Fruit fly (Drosophila melanogaster) whole organism, embryonic: Measurements from ENCODE around the gene Ir76b.

Experiments used
- ATbp ChIP-seq: fragments of 200-800 bp; sonication (Bioruptor generic); optimal IDR thresholded peaks from 2 replicates; lab custom pipeline; 2017; ENCODE audit warnings: missing biosample characterization, mild to moderate bottlenecking, missing genetic modification characterization, missing genetic modification reagents
- Aef1 ChIP-seq: fragments of 200-800 bp; sonication (Bioruptor generic); IDR thresholded peaks from 3 replicates; pipeline ENCODE4 v1.3.6; 2022; ENCODE audit warnings: missing biosample characterization, missing genetic modification characterization
- Antp ChIP-seq: fragments of 200-800 bp; sonication (Bioruptor generic); optimal IDR thresholded peaks from 3 replicates; lab custom pipeline; 2016; ENCODE audit warnings: missing biosample characterization, missing genetic modification characterization
- Asciz ChIP-seq: fragments of 200-800 bp; sonication (Bioruptor generic); optimal IDR thresholded peaks from 2 replicates; lab custom pipeline; 2017; ENCODE audit warnings: missing biosample characterization, mild to moderate bottlenecking, missing genetic modification characterization, missing genetic modification reagents
- Atf-2 ChIP-seq: fragments of 200-800 bp; sonication (Bioruptor generic); optimal IDR thresholded peaks from 2 replicates; lab custom pipeline; 2016; ENCODE audit warnings: missing biosample characterization, missing genetic modification characterization
- Blimp-1 ChIP-seq: fragments of 200-800 bp; sonication (Bioruptor generic); optimal IDR thresholded peaks from 3 replicates; lab custom pipeline; 2018; ENCODE audit warnings: missing biosample characterization, missing genetic modification characterization, mild to moderate bottlenecking, moderate library complexity, missing genetic modification reagents
- CG10654 ChIP-seq: fragments of 200-800 bp; sonication (Bioruptor generic); optimal IDR thresholded peaks from 2 replicates; lab custom pipeline; 2016; ENCODE audit warnings: missing biosample characterization, missing genetic modification characterization
- CG13287 ChIP-seq: fragments of 200-800 bp; sonication (Bioruptor generic); IDR thresholded peaks from 2 replicates; pipeline ENCODE4 v1.3.6; 2022; ENCODE audit warnings: missing biosample characterization, missing genetic modification characterization; ENCODE audit not compliant: partially characterized antibody
- CG17186 ChIP-seq: fragments of 200-800 bp; sonication (Bioruptor generic); optimal IDR thresholded peaks from 3 replicates; lab custom pipeline; 2017; ENCODE audit warnings: missing biosample characterization, missing genetic modification reagents, missing genetic modification characterization
- CG17385 ChIP-seq: fragments of 200-800 bp; sonication (Bioruptor generic); optimal IDR thresholded peaks from 3 replicates; lab custom pipeline; 2018; ENCODE audit warnings: missing biosample characterization, mild to moderate bottlenecking, missing genetic modification characterization
- CG18476 ChIP-seq: fragments of 200-800 bp; sonication (Bioruptor generic); optimal IDR thresholded peaks from 2 replicates; lab custom pipeline; 2016; ENCODE audit warnings: missing biosample characterization, mild to moderate bottlenecking, missing genetic modification characterization
- CG3065 ChIP-seq: fragments of 200-800 bp; sonication (Bioruptor generic); optimal IDR thresholded peaks from 2 replicates; lab custom pipeline; 2016; ENCODE audit warnings: missing biosample characterization, missing genetic modification characterization
- CG34376 ChIP-seq: fragments of 200-800 bp; sonication (Bioruptor generic); optimal IDR thresholded peaks from 2 replicates; lab custom pipeline; 2018; ENCODE audit warnings: missing biosample characterization, mild to moderate bottlenecking, missing genetic modification characterization
- CG34422 ChIP-seq: fragments of 200-800 bp; sonication (Bioruptor generic); IDR thresholded peaks from 3 replicates; pipeline ENCODE4 v1.3.6; 2022; ENCODE audit warnings: missing biosample characterization, missing genetic modification characterization
- CG3995 ChIP-seq: fragments of 200-800 bp; sonication (Bioruptor generic); optimal IDR thresholded peaks from 3 replicates; lab custom pipeline; 2016; ENCODE audit warnings: missing biosample characterization, missing genetic modification characterization
- CG4424 ChIP-seq: fragments of 200-800 bp; sonication (Bioruptor generic); optimal IDR thresholded peaks from 3 replicates; lab custom pipeline; 2016; ENCODE audit warnings: missing biosample characterization, missing genetic modification characterization
- CG5245 ChIP-seq: fragments of 200-800 bp; sonication (Bioruptor generic); optimal IDR thresholded peaks from 3 replicates; lab custom pipeline; 2016; ENCODE audit warnings: missing biosample characterization, missing genetic modification characterization
- CG7745 ChIP-seq: fragments of 200-800 bp; sonication (Bioruptor generic); optimal IDR thresholded peaks from 2 replicates; lab custom pipeline; 2018; ENCODE audit warnings: missing biosample characterization, mild to moderate bottlenecking, missing genetic modification characterization, moderate library complexity
- CG7987 ChIP-seq: fragments of 200-800 bp; sonication (Bioruptor generic); optimal IDR thresholded peaks from 2 replicates; lab custom pipeline; 2018; ENCODE audit warnings: missing biosample characterization, mild to moderate bottlenecking, missing genetic modification characterization, moderate library complexity
- CG8281 ChIP-seq: fragments of 200-800 bp; sonication (Bioruptor generic); optimal IDR thresholded peaks from 2 replicates; lab custom pipeline; 2018; ENCODE audit warnings: missing biosample characterization, mild to moderate bottlenecking, missing genetic modification characterization, moderate library complexity
- D ChIP-seq, 2 experiments: fragments of 200-800 bp in 1 of 2; fragments of >200 bp in 1 of 2; sonication (Bioruptor generic) in 1 of 2; optimal IDR thresholded peaks; 2 replicates in 1 of 2; 3 replicates in 1 of 2; lab custom pipeline; 2017; ENCODE audit warnings: mild to moderate bottlenecking in 1 of 2, missing biosample characterization in 1 of 2, missing genetic modification characterization in 1 of 2, missing genetic modification reagents in 1 of 2
- Gsc ChIP-seq: fragments of 200-800 bp; sonication (Bioruptor generic); IDR thresholded peaks from 2 replicates; pipeline ENCODE4 v1.3.6; 2022; ENCODE audit warnings: missing biosample characterization, missing genetic modification characterization
- HLHmδ ChIP-seq: fragments of 200-800 bp; sonication (Bioruptor generic); optimal IDR thresholded peaks from 2 replicates; lab custom pipeline; 2018; ENCODE audit warnings: missing biosample characterization, mild to moderate bottlenecking, missing genetic modification characterization, moderate library complexity
- Hand ChIP-seq: fragments of 200-800 bp; sonication (Bioruptor generic); optimal IDR thresholded peaks from 2 replicates; lab custom pipeline; 2017; ENCODE audit warnings: mild to moderate bottlenecking, missing biosample characterization, missing genetic modification reagents, missing genetic modification characterization
- MBD-R2 ChIP-seq: fragments of 200-800 bp; sonication (Bioruptor generic); IDR thresholded peaks from 2 replicates; pipeline ENCODE4 v1.3.6; 2022; ENCODE audit warnings: missing biosample characterization, missing genetic modification characterization
- Ptx1 ChIP-seq: fragments of 200-800 bp; sonication (Bioruptor generic); IDR thresholded peaks from 2 replicates; pipeline ENCODE4 v1.3.6; 2022; ENCODE audit warnings: missing biosample characterization, missing genetic modification characterization
- YL-1 ChIP-seq: fragments of 200-800 bp; sonication (Bioruptor generic); optimal IDR thresholded peaks from 3 replicates; lab custom pipeline; 2017; ENCODE audit warnings: missing biosample characterization, mild to moderate bottlenecking, missing genetic modification characterization
- ac ChIP-seq: fragments of 200-800 bp; sonication (Bioruptor generic); optimal IDR thresholded peaks from 3 replicates; lab custom pipeline; 2017; ENCODE audit warnings: missing biosample characterization, mild to moderate bottlenecking, missing genetic modification characterization
- aop ChIP-seq: fragments of 200-800 bp; sonication (Bioruptor generic); IDR thresholded peaks from 2 replicates; pipeline ENCODE4 v1.3.6; 2022; ENCODE audit warnings: missing biosample characterization, missing genetic modification characterization
- bowl ChIP-seq: fragments of 200-800 bp; sonication (Bioruptor generic); IDR thresholded peaks from 2 replicates; pipeline ENCODE4 v1.3.6; 2022; ENCODE audit warnings: missing biosample characterization, missing genetic modification characterization
- dan ChIP-seq: fragments of 200-800 bp; sonication (Bioruptor generic); IDR thresholded peaks from 2 replicates; pipeline ENCODE4 v1.3.6; 2022; ENCODE audit warnings: missing biosample characterization, missing genetic modification characterization
- dmrt99B ChIP-seq: fragments of 200-800 bp; sonication (Bioruptor generic); optimal IDR thresholded peaks from 2 replicates; lab custom pipeline; 2018; ENCODE audit warnings: missing biosample characterization, mild to moderate bottlenecking, missing genetic modification characterization, moderate library complexity
- dysf ChIP-seq: fragments of 200-800 bp; sonication (Bioruptor generic); IDR thresholded peaks from 3 replicates; pipeline ENCODE4 v1.3.6; 2022; ENCODE audit warnings: missing biosample characterization, missing genetic modification characterization
- eve ChIP-seq, 2 experiments: fragments of >200 bp; optimal IDR thresholded peaks; 2 replicates each; lab custom pipeline; 2017; ENCODE audit warnings: missing biosample characterization in 2 of 2, missing genetic modification characterization in 2 of 2
- fd102C ChIP-seq: fragments of 200-800 bp; sonication (Bioruptor generic); optimal IDR thresholded peaks from 2 replicates; lab custom pipeline; 2018; ENCODE audit warnings: missing biosample characterization, mild to moderate bottlenecking, missing genetic modification characterization, moderate library complexity
- fd3F ChIP-seq: fragments of 200-800 bp; sonication (Bioruptor generic); optimal IDR thresholded peaks from 2 replicates; lab custom pipeline; 2018; ENCODE audit warnings: missing biosample characterization, mild to moderate bottlenecking, missing genetic modification characterization, moderate library complexity
- fd64A ChIP-seq: fragments of 200-800 bp; sonication (Bioruptor generic); optimal IDR thresholded peaks from 3 replicates; lab custom pipeline; 2018; ENCODE audit warnings: missing biosample characterization, mild to moderate bottlenecking, missing genetic modification characterization
- ftz-f1 ChIP-seq: fragments of 200-800 bp; sonication (Bioruptor generic); optimal IDR thresholded peaks from 2 replicates; lab custom pipeline; 2016; ENCODE audit warnings: missing biosample characterization, missing genetic modification characterization
- gem ChIP-seq: fragments of 200-800 bp; sonication (Bioruptor generic); optimal IDR thresholded peaks from 2 replicates; lab custom pipeline; 2019; ENCODE audit warnings: missing biosample characterization, mild to moderate bottlenecking, missing genetic modification characterization, moderate library complexity
- grau ChIP-seq: fragments of 200-800 bp; optimal IDR thresholded peaks from 3 replicates; lab custom pipeline; 2019; ENCODE audit warnings: missing biosample characterization, mild to moderate bottlenecking, missing genetic modification characterization, moderate library complexity
- ken ChIP-seq: fragments of 200-800 bp; sonication (Bioruptor generic); IDR thresholded peaks from 3 replicates; pipeline ENCODE4 v1.3.6; 2022; ENCODE audit warnings: missing biosample characterization, missing genetic modification characterization
- lmd ChIP-seq: fragments of 200-800 bp; sonication (Bioruptor generic); IDR thresholded peaks from 2 replicates; pipeline ENCODE4 v1.3.6; 2022; ENCODE audit warnings: missing biosample characterization, missing genetic modification characterization
- nau ChIP-seq: fragments of 200-800 bp; sonication (Bioruptor generic); optimal IDR thresholded peaks from 3 replicates; lab custom pipeline; 2017; ENCODE audit warnings: missing biosample characterization, mild to moderate bottlenecking, missing genetic modification characterization, missing genetic modification reagents
- nerfin-2 ChIP-seq: fragments of 200-800 bp; sonication (Bioruptor generic); IDR thresholded peaks from 2 replicates; pipeline ENCODE4 v1.3.6; 2022; ENCODE audit warnings: missing biosample characterization, missing genetic modification characterization; ENCODE audit not compliant: partially characterized antibody
- nom ChIP-seq: fragments of 200-800 bp; sonication (Bioruptor generic); optimal IDR thresholded peaks from 2 replicates; lab custom pipeline; 2017; ENCODE audit warnings: missing biosample characterization, missing genetic modification characterization, mild to moderate bottlenecking, moderate library complexity, missing genetic modification reagents
- pita ChIP-seq: fragments of 200-800 bp; sonication (Bioruptor generic); optimal IDR thresholded peaks from 2 replicates; lab custom pipeline; 2017; ENCODE audit warnings: missing biosample characterization, mild to moderate bottlenecking, missing genetic modification characterization
- run ChIP-seq: fragments of 200-800 bp; sonication (Bioruptor generic); optimal IDR thresholded peaks from 3 replicates; lab custom pipeline; 2018; ENCODE audit warnings: missing biosample characterization, mild to moderate bottlenecking, missing genetic modification characterization
- sens ChIP-seq: fragments of 200-800 bp; sonication (Bioruptor generic); peaks from one replicate; lab custom pipeline; 2016; ENCODE audit warnings: missing biosample characterization, missing genetic modification characterization
- sug ChIP-seq: fragments of 200-800 bp; optimal IDR thresholded peaks from 2 replicates; lab custom pipeline; 2019; ENCODE audit warnings: missing biosample characterization, mild to moderate bottlenecking, missing genetic modification characterization, moderate library complexity
- vfl ChIP-seq: fragments of 200-800 bp; sonication (Bioruptor generic); optimal IDR thresholded peaks from 2 replicates; lab custom pipeline; 2016; ENCODE audit warnings: missing biosample characterization, missing genetic modification characterization

Ir76b gene

DNA sequence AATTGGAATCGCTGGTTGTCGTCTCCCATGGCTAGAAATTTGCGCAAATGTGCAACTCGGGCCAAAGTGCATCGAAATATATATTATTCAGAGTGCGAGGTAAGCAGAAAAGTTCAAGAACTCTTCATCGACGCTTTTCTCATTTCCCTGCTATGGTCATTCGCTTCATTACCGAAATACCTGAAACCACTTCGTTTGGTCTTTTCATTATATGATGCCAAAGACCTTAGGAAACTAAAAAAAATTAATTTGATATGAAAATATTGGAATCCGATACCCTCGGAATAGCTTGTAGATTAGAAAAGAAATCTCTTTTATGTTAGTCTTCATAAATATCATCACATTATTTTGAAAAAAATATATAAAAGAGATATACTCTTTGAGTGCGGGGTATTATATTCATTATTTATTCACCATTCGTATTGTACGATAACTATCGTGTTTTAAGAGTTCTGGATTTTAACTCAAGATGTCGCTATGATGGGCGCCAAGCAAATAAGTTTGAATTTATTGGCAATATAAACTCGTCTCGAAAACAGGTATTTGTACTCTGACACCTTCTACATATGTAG is 1.5 kb upstream of the Ir76b start, which contains the start of gene CG14187 (continued):
- no peak for TF ChIP-seq CG17186 (GFP tag; lab: Kevin White, UChicago)
- no peak for TF ChIP-seq fd3F (GFP tag; lab: Kevin White, UChicago)
- no peak for TF ChIP-seq Antp
- no peak for TF ChIP-seq CG7745
- TF ChIP-seq Hand (GFP tag; lab: Kevin White, UChicago), result no peak
- TF ChIP-seq CG4424 (GFP tag; lab: Kevin White, UChicago), result no peak
- no peak for TF ChIP-seq sens (GFP tag; lab: Kevin White, UChicago)
- TF ChIP-seq Aef1 (GFP tag; lab: Robert Waterston, UW), result no peak
- no peak for TF ChIP-seq D (optimal IDR thresholded peaks at IDR 0.05; lab: Kevin White, UChicago)
- no peak for TF ChIP-seq D (GFP tag; optimal IDR thresholded peaks at IDR 0.05; lab: Kevin White, UChicago)
- TF ChIP-seq CG10654 (GFP tag; lab: Kevin White, UChicago), result no peak
- TF ChIP-seq CG3995 (GFP tag; lab: Kevin White, UChicago), result no peak
- no peak for TF ChIP-seq nau (GFP tag; lab: Kevin White, UChicago)
- TF ChIP-seq CG34376 (GFP tag; lab: Kevin White, UChicago), result no peak
- TF ChIP-seq ac (GFP tag; lab: Kevin White, UChicago), result no peak
- TF ChIP-seq Ptx1, result peak; percentile 25; the same call in 1 of the 2 replicates
- no peak for TF ChIP-seq CG5245 (GFP tag; lab: Kevin White, UChicago)
- no peak for TF ChIP-seq HLHmδ
- TF ChIP-seq aop (GFP tag; lab: Robert Waterston, UW), result no peak
- no peak for TF ChIP-seq vfl (GFP tag; lab: Kevin White, UChicago)
- TF ChIP-seq dysf, result 0 out of 3 replicates have a peak, but pooled peaks have one; percentile 31
- no peak for TF ChIP-seq sug
- TF ChIP-seq fd102C (GFP tag; lab: Kevin White, UChicago), result no peak
- no peak for TF ChIP-seq dmrt99B
- peak; percentile 40 for TF ChIP-seq gem
- TF ChIP-seq YL-1 (GFP tag; lab: Kevin White, UChicago), result no peak
- no peak for TF ChIP-seq Gsc (GFP tag; lab: Robert Waterston, UW)
- TF ChIP-seq Blimp-1 (GFP tag; lab: Kevin White, UChicago), result peak; percentile 28
- no peak for TF ChIP-seq ftz-f1 (GFP tag; lab: Kevin White, UChicago)
- no peak for TF ChIP-seq CG18476 (GFP tag; lab: Kevin White, UChicago)
- no peak for TF ChIP-seq grau (tag; lab: Kevin White, UChicago)
- TF ChIP-seq fd64A, result no peak
- no peak for TF ChIP-seq dan
- no peak for TF ChIP-seq CG17385 (GFP tag; lab: Kevin White, UChicago)
- TF ChIP-seq run, result no peak
- no peak for TF ChIP-seq CG7987 (GFP tag; lab: Kevin White, UChicago)
- no peak for TF ChIP-seq MBD-R2
- no peak for TF ChIP-seq eve (GFP tag; optimal IDR thresholded peaks at IDR 0.05; lab: Kevin White, UChicago)
- 0 out of 3 replicates have a peak, but pooled peaks have one; percentile 22 for TF ChIP-seq CG34422 (GFP tag; lab: Robert Waterston, UW)
- no peak for TF ChIP-seq Atf-2 (GFP tag; lab: Kevin White, UChicago)
- TF ChIP-seq pita (GFP tag; lab: Kevin White, UChicago), result no peak
- TF ChIP-seq lmd, result no peak
- TF ChIP-seq bowl (GFP tag; lab: Robert Waterston, UW), result no peak
- TF ChIP-seq Asciz (GFP tag; lab: Kevin White, UChicago), result no peak
- TF ChIP-seq nerfin-2 (GFP tag; lab: Robert Waterston, UW), result no peak
- no peak for TF ChIP-seq ATbp (GFP tag; lab: Kevin White, UChicago)
- TF ChIP-seq CG13287 (GFP tag; lab: Robert Waterston, UW), result peak; percentile 75
- TF ChIP-seq CG8281 (tag; lab: Kevin White, UChicago), result no peak
- no peak for TF ChIP-seq CG3065
- no peak for TF ChIP-seq nom (GFP tag; lab: Kevin White, UChicago)
- TF ChIP-seq ken (GFP tag; lab: Robert Waterston, UW), result no peak
